Worm (Caenorhabditis elegans): Measurements from ENCODE around the gene F28C6.5.

F28C6.5 gene

DNA sequence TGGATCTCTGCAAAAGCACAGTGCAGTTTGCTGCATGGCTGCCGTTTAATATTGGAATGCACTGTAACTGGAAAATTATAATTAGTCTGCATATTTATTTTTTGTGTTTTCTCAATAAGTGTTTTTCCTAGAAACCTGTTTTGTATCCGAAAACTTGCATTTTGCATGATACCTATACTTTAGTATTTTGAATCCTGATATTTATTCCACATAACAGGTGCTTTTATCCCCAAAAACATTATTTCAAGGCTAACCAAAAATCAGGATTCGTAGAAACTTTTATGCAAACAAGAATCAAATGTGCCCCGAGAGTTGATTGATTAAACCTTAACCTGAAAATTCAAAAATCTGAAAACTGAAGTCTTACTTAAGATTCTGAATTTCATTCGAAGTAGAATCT is 11.3 kb downstream of the F28C6.5 start:
- TF ChIP-seq dve-1 (tag; optimal IDR thresholded peaks at IDR 0.05; ENCODE audit: insufficient read depth) = no peak
- TF ChIP-seq ceh-28 (tag; optimal IDR thresholded peaks at IDR 0.05) = no peak
- TF ChIP-seq unc-130 (GFP tag; optimal IDR thresholded peaks at IDR 0.05) = no peak
- no peak for TF ChIP-seq nhr-42 (GFP tag; IDR thresholded peaks at IDR 0.05)
- TF ChIP-seq F26F4.8 (GFP tag; conservative IDR thresholded peaks at IDR 0.05) = no peak
- TF ChIP-seq mdl-1 (tag; optimal IDR thresholded peaks at IDR 0.05) = no peak
- TF ChIP-seq nhr-25 (tag; optimal IDR thresholded peaks at IDR 0.05; ENCODE audit: borderline replicate concordance, insufficient read depth) = no peak
- TF ChIP-seq nhr-41 (GFP tag; IDR thresholded peaks at IDR 0.05) = no peak
- no peak for TF ChIP-seq dmd-6 (GFP tag; IDR thresholded peaks at IDR 0.05)
- TF ChIP-seq tag-97 (GFP tag; IDR thresholded peaks at IDR 0.05) = no peak
- no peak for TF ChIP-seq D1046.2 (GFP tag; IDR thresholded peaks at IDR 0.05)
- TF ChIP-seq fkh-10 (GFP tag; optimal IDR thresholded peaks at IDR 0.05) = no peak

DNA sequence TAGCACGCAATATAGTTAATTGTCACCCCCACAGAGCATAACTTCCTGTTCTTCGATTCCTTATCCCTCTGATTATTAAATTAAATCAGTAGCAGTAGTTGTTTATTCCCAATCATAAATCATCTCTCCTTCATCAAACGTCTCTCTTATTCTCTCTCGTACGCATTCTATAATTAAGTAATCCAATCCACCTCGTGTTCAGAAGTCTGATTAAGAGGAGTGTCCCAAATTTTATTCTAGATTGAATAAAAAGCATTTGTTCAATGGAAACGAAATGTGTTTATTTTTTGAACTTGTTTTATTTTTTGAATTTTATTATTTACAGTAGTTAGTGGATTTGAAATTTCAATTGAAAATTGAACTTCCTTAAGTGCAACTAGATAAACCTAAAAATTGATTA is 12.0 kb downstream of the F28C6.5 start:
- TF ChIP-seq ZK546.5 (tag; optimal IDR thresholded peaks at IDR 0.05) = no peak
- TF ChIP-seq nhr-25 (tag; optimal IDR thresholded peaks at IDR 0.05; ENCODE audit: borderline replicate concordance, insufficient read depth) = no peak
- no peak for TF ChIP-seq unc-62 (GFP tag; optimal IDR thresholded peaks at IDR 0.05 in 1 of 2)
- no peak for TF ChIP-seq unc-62 (tag; optimal IDR thresholded peaks at IDR 0.05)
- TF ChIP-seq php-3 (GFP tag; IDR thresholded peaks at IDR 0.05) = no peak
- no peak for TF ChIP-seq nhr-77 (tag; optimal IDR thresholded peaks at IDR 0.05)
- TF ChIP-seq daf-16 (GFP tag; optimal IDR thresholded peaks at IDR 0.05) = no peak
- TF ChIP-seq daf-16 (tag; optimal IDR thresholded peaks at IDR 0.05) = no peak
- no peak for TF ChIP-seq nhr-28 (tag; optimal IDR thresholded peaks at IDR 0.05)

DNA sequence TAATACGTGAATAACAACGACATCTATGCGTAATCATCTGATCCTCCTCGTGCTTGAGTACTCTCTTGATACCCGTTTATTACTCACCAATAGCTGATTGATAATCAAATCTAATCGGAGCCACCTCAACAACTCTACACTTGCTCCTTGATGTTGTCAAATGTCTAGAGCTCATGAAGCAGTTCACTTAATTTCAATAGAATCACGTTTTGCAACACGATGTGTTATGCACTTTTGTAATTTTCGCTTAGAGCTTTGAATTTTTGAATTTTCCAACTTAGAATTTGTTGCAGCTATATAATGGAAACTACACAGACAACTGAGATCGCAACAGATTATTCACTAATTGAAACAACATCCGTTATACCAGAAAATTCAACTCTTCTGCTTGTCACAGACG is 13.2 kb downstream of the F28C6.5 start, which contains the start of gene T22C8.1:
TSS of gene T22C8.1 (plus strand) at position 301 of the 400 bp plus-strand sequence.
- TF ChIP-seq R02D3.7 (tag; optimal IDR thresholded peaks at IDR 0.05) (no peak), lin-29 (GFP tag; IDR thresholded peaks at IDR 0.05) (no peak), nhr-102 (tag; optimal IDR thresholded peaks at IDR 0.05) (no peak), hlh-11 (tag; optimal IDR thresholded peaks at IDR 0.05) (no peak), ama-1 (optimal IDR thresholded peaks at IDR 0.05) (no peak), ztf-11 (tag; optimal IDR thresholded peaks at IDR 0.05) (no peak), ceh-20 (GFP tag; IDR thresholded peaks at IDR 0.05) (no peak), lsy-2 (tag; optimal IDR thresholded peaks at IDR 0.05) (no peak), dmd-8 (GFP tag; IDR thresholded peaks at IDR 0.05) (no peak), jun-1 (tag; optimal IDR thresholded peaks at IDR 0.05) (no peak), mes-2 (tag; optimal IDR thresholded peaks at IDR 0.05; ENCODE audit: poor library complexity, severe bottlenecking) (no peak), dve-1 (tag; optimal IDR thresholded peaks at IDR 0.05; ENCODE audit: insufficient read depth) (no peak), nhr-48 (tag; optimal IDR thresholded peaks at IDR 0.05) (no peak), daf-12 (tag; optimal IDR thresholded peaks at IDR 0.05) (no peak), nhr-111 (GFP tag; optimal IDR thresholded peaks at IDR 0.05) (no peak), Y75B8A.6 (GFP tag; IDR thresholded peaks at IDR 0.05) (no peak), zfp-2 (tag; optimal IDR thresholded peaks at IDR 0.05) (no peak), rbr-2 (tag; optimal IDR thresholded peaks at IDR 0.05) (no peak), ZK337.2 (GFP tag; IDR thresholded peaks at IDR 0.05) (no peak), tra-1 (GFP tag; IDR thresholded peaks at IDR 0.05) (no peak)
